Worm (Caenorhabditis elegans) whole organism, mixed stage, embryonic: ENCODE measurements around the gene gen-1.

Experiments used
- bed-3 ChIP-seq: fragments of 200-800 bp; sonication (Bioruptor generic); optimal IDR thresholded peaks from 3 replicates; lab custom pipeline; 2018; ENCODE audit warnings: mild to moderate bottlenecking, missing genetic modification characterization, moderate library complexity, missing compliant biosample characterization
- ceh-39 ChIP-seq: fragments of 150-350 bp; optimal IDR thresholded peaks from 2 replicates; lab custom pipeline; 2014; ENCODE audit warnings: missing biosample characterization, missing genetic modification characterization
- ceh-43 ChIP-seq: fragments of 200-800 bp; sonication (Bioruptor generic); optimal IDR thresholded peaks from 2 replicates; lab custom pipeline; 2018; ENCODE audit warnings: mild to moderate bottlenecking, missing genetic modification characterization, moderate library complexity, missing compliant biosample characterization
- ceh-83 ChIP-seq: fragments of 200-800 bp; sonication (Bioruptor generic); optimal IDR thresholded peaks from 2 replicates; lab custom pipeline; 2018; ENCODE audit warnings: mild to moderate bottlenecking, missing genetic modification characterization, missing compliant biosample characterization
- ces-1 ChIP-seq: fragments of 150-350 bp; optimal IDR thresholded peaks from 2 replicates; lab custom pipeline; 2014; ENCODE audit warnings: missing biosample characterization, missing genetic modification reagents, missing genetic modification characterization
- cnd-1 ChIP-seq: fragments of 200-800 bp; sonication (Bioruptor generic); optimal IDR thresholded peaks from 2 replicates; lab custom pipeline; 2018; ENCODE audit warnings: mild to moderate bottlenecking, missing genetic modification characterization, missing compliant biosample characterization
- drap-1 ChIP-seq: fragments of 200-800 bp; sonication (Bioruptor generic); optimal IDR thresholded peaks from 3 replicates; lab custom pipeline; 2018; ENCODE audit warnings: mild to moderate bottlenecking, missing genetic modification characterization, missing compliant biosample characterization
- elt-1 ChIP-seq: sonication (generic microtip); optimal IDR thresholded peaks from 2 replicates; lab custom pipeline; 2017; ENCODE audit warnings: missing genetic modification characterization, mild to moderate bottlenecking, missing compliant biosample characterization, antibody characterized with exemption, moderate library complexity, borderline replicate concordance; ENCODE audit not compliant: insufficient read depth
- elt-3 ChIP-seq: fragments of 150-350 bp; optimal IDR thresholded peaks from 2 replicates; lab custom pipeline; 2014; ENCODE audit warnings: missing biosample characterization, missing genetic modification characterization
- flh-1 ChIP-seq: fragments of 200-800 bp; sonication (Bioruptor generic); optimal IDR thresholded peaks from 2 replicates; lab custom pipeline; 2018; ENCODE audit warnings: mild to moderate bottlenecking, missing genetic modification characterization, moderate library complexity, missing compliant biosample characterization
- ham-2 ChIP-seq: fragments of 200-800 bp; sonication (Bioruptor generic); optimal IDR thresholded peaks from 2 replicates; lab custom pipeline; 2018; ENCODE audit warnings: mild to moderate bottlenecking, missing genetic modification characterization, missing compliant biosample characterization
- hlh-1 ChIP-seq: fragments of 150-350 bp; optimal IDR thresholded peaks from 2 replicates; lab custom pipeline; 2014; ENCODE audit warnings: missing biosample characterization, missing genetic modification reagents, missing genetic modification characterization
- lin-13 ChIP-seq: fragments of 150-350 bp; optimal IDR thresholded peaks from 2 replicates; lab custom pipeline; 2014; ENCODE audit warnings: missing biosample characterization, missing genetic modification characterization
- lin-32 ChIP-seq: fragments of 200-800 bp; sonication (Bioruptor generic); optimal IDR thresholded peaks from 2 replicates; lab custom pipeline; 2018; ENCODE audit warnings: mild to moderate bottlenecking, missing genetic modification characterization, missing compliant biosample characterization
- lsy-2 ChIP-seq: fragments of 150-350 bp; optimal IDR thresholded peaks from 2 replicates; lab custom pipeline; 2014; ENCODE audit warnings: missing biosample characterization, missing genetic modification characterization
- mab-5 ChIP-seq: fragments of 150-350 bp; optimal IDR thresholded peaks from 2 replicates; lab custom pipeline; 2014; ENCODE audit warnings: missing biosample characterization, missing genetic modification characterization
- mep-1 ChIP-seq: fragments of 150-350 bp; optimal IDR thresholded peaks from 2 replicates; lab custom pipeline; 2017; ENCODE audit warnings: missing biosample characterization, missing genetic modification reagents, missing genetic modification characterization, inconsistent platforms
- mls-2 ChIP-seq: sonication (generic microtip); optimal IDR thresholded peaks from 2 replicates; lab custom pipeline; 2016; ENCODE audit warnings: mild to moderate bottlenecking, missing genetic modification characterization, moderate library complexity, missing compliant biosample characterization
- nhr-12 ChIP-seq: fragments of 150-350 bp; optimal IDR thresholded peaks from 2 replicates; lab custom pipeline; 2014; ENCODE audit warnings: missing biosample characterization, missing genetic modification characterization
- nhr-2 ChIP-seq: fragments of 150-350 bp; optimal IDR thresholded peaks from 2 replicates; lab custom pipeline; 2014; ENCODE audit warnings: missing biosample characterization, missing genetic modification characterization
- nhr-237 ChIP-seq: fragments of 150-350 bp; optimal IDR thresholded peaks from 2 replicates; lab custom pipeline; 2014; ENCODE audit warnings: missing biosample characterization, missing genetic modification characterization
- nhr-28 ChIP-seq: fragments of 150-350 bp; optimal IDR thresholded peaks from 2 replicates; lab custom pipeline; 2014; ENCODE audit warnings: missing biosample characterization, missing genetic modification characterization
- pha-4 ChIP-seq: fragments of 150-350 bp; optimal IDR thresholded peaks from 2 replicates; lab custom pipeline; 2018; ENCODE audit warnings: missing biosample characterization, missing genetic modification reagents, missing genetic modification characterization
- sem-2 ChIP-seq: fragments of 200-800 bp; sonication (Bioruptor generic); optimal IDR thresholded peaks from 2 replicates; lab custom pipeline; 2018; ENCODE audit warnings: mild to moderate bottlenecking, missing genetic modification characterization, missing compliant biosample characterization
- snpc-4 ChIP-seq: fragments of 150-350 bp; optimal IDR thresholded peaks from 2 replicates; lab custom pipeline; 2014; ENCODE audit warnings: missing biosample characterization, missing genetic modification characterization
- sptf-1 ChIP-seq: sonication (generic microtip); optimal IDR thresholded peaks from 2 replicates; lab custom pipeline; 2017; ENCODE audit warnings: mild to moderate bottlenecking, missing genetic modification characterization, moderate library complexity, missing compliant biosample characterization
- tbx-8 ChIP-seq: fragments of 200-800 bp; sonication (Bioruptor generic); optimal IDR thresholded peaks from 2 replicates; lab custom pipeline; 2018; ENCODE audit warnings: mild to moderate bottlenecking, missing genetic modification characterization, moderate library complexity, missing compliant biosample characterization
- unc-120 ChIP-seq: sonication (generic microtip); optimal IDR thresholded peaks from 2 replicates; lab custom pipeline; 2017; ENCODE audit warnings: missing genetic modification characterization, missing compliant biosample characterization; ENCODE audit not compliant: poor library complexity, severe bottlenecking
- unc-39 ChIP-seq: fragments of 150-350 bp; optimal IDR thresholded peaks from 2 replicates; lab custom pipeline; 2014; ENCODE audit warnings: missing biosample characterization, missing genetic modification characterization
- unc-62 ChIP-seq: fragments of 150-350 bp; optimal IDR thresholded peaks from 2 replicates; lab custom pipeline; 2014; ENCODE audit warnings: missing biosample characterization, missing genetic modification reagents, missing genetic modification characterization
- zip-8 ChIP-seq: fragments of 150-350 bp; optimal IDR thresholded peaks from 2 replicates; lab custom pipeline; 2014; ENCODE audit warnings: missing biosample characterization, missing genetic modification characterization
- ztf-11 ChIP-seq: fragments of 150-350 bp; optimal IDR thresholded peaks from 2 replicates; lab custom pipeline; 2014; ENCODE audit warnings: missing biosample characterization, missing genetic modification characterization

Gene gen-1

ce11 chrIII:6207881-6208280 is 40.1 kb downstream of the gen-1 start, which contains the start of gene C23G10.2:
Gene C23G10.2, plus strand, starts transcription at chrIII:6208064.
- TF ChIP-seq bed-3 = no peak
- no peak for TF ChIP-seq elt-3 (tag; lab: Kevin White, UChicago)
- no peak for TF ChIP-seq lin-32 (GFP tag; lab: Kevin White, UChicago)
- TF ChIP-seq sptf-1 (tag; lab: Kevin White, UChicago) = no peak
- no peak for TF ChIP-seq ham-2 (GFP tag; lab: Kevin White, UChicago)
- no peak for TF ChIP-seq flh-1
- no peak for TF ChIP-seq unc-39 (tag; lab: Kevin White, UChicago)
- no peak for TF ChIP-seq nhr-237 (tag; lab: Kevin White, UChicago)

DNA sequence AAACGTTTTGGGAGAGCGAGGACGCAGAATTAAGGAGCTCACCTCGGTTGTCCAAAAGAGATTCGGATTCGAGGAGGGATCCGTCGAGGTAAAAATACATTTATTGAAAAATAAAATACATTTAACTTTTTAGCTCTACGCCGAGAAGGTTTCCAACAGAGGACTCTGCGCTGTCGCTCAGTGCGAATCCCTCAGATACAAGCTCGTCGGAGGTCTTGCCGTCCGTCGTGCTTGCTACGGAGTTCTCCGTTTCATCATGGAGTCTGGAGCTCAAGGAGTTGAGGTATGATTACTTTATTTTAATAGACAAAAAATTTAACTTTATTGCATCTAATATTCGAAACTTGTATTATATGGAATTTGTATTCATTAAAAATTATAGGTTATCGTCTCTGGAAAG is 40.9 kb downstream of the gen-1 start:
- TF ChIP-seq elt-1 (tag; lab: Kevin White, UChicago) (no peak), sem-2 (GFP tag; lab: Kevin White, UChicago) (no peak), lin-32 (GFP tag; lab: Kevin White, UChicago) (no peak), bed-3 (no peak), ces-1 (GFP tag; lab: Kevin White, UChicago) (no peak), ceh-43 (no peak), cnd-1 (tag; lab: Kevin White, UChicago) (no peak)

DNA sequence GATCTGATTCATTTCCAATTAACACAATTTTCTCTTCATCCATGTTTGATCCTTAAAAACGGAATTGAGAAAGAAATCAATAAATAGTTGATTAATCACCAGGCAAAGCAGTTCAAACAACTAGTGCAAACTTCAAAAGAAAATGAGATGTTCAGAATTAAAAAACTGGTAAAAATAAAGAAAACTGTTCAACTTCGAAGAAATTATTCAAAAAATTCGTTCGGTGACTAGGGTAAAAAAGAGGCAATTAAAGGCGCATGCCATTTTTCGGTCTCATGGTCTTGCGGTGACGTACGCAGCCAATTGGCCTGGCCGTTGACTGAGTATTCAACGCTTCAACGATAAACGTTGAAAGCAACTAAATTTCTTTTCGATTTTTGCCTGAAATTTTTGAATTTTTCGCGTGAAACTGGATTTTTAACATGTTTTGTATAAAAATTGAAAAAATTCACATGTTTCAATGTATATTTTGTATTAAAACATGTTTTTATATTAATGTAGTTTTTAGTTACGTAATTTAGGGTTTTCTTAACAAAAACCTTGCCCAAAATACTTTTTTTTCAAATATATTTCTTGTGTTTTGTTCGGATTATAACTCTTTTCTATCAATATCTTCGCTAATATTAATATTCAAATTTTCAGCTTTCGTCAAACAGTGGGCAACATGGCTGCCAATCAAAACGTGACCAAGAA is 41.7 kb downstream of the gen-1 start, which contains the start of the genes sna-3 and rps-3:
TSS of gene sna-3 (minus strand) at position 51 of the 693 bp plus-strand sequence.
TSS of gene rps-3 (plus strand) at position 643 of the 693 bp plus-strand sequence.
- TF ChIP-seq pha-4 (tag; lab: Kevin White, UChicago) (peak; percentile 32), lsy-2 (tag; lab: Kevin White, UChicago) (peak; percentile 87), mls-2 (tag; lab: Kevin White, UChicago) (peak; percentile 69), unc-62 (GFP tag; lab: Kevin White, UChicago) (peak; percentile 14), ztf-11 (no peak), nhr-2 (tag; lab: Kevin White, UChicago) (peak; percentile 43), drap-1 (GFP tag; lab: Kevin White, UChicago) (no peak), sptf-1 (tag; lab: Kevin White, UChicago) (peak; percentile 35), ceh-39 (tag; lab: Kevin White, UChicago) (peak; percentile 74), sem-2 (GFP tag; lab: Kevin White, UChicago) (no peak), snpc-4 (tag; lab: Kevin White, UChicago) (no peak), ces-1 (GFP tag; lab: Kevin White, UChicago) (no peak), unc-120 (tag; lab: Kevin White, UChicago) (peak; percentile 49), lin-13 (peak; percentile 75), cnd-1 (tag; lab: Kevin White, UChicago) (no peak), mab-5 (tag; lab: Kevin White, UChicago) (no peak), elt-3 (tag; lab: Kevin White, UChicago) (no peak), unc-39 (tag; lab: Kevin White, UChicago) (no peak), nhr-237 (tag; lab: Kevin White, UChicago) (peak; percentile 63), lin-32 (GFP tag; lab: Kevin White, UChicago) (no peak), mep-1 (peak; percentile 83), elt-1 (tag; lab: Kevin White, UChicago) (no peak), nhr-28 (tag; lab: Kevin White, UChicago) (no peak), hlh-1 (tag; lab: Kevin White, UChicago) (peak; percentile 60)

DNA sequence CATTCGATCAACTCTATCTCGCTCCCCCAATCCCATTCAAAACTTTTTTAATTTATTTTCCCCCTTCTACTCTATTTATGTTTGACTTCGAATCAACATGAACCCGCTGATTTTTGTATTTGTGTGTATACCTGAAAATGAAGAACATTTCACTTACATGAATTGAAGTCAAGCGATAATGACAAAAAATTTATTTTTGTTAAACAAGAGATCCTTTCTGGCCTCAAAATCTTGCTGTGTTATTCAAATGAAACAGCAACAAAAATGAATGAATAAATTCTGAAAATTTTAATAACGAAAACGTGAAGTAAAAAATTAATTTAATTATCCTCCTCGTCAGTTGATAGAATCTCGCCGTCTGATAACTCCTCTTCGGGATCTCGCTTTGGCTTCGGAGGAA is 45.5 kb downstream of the gen-1 start:
- no peak for TF ChIP-seq cnd-1 (tag; lab: Kevin White, UChicago)
- no peak for TF ChIP-seq elt-3 (tag; lab: Kevin White, UChicago)
- TF ChIP-seq sptf-1 (tag; lab: Kevin White, UChicago) = no peak
- TF ChIP-seq ces-1 (GFP tag; lab: Kevin White, UChicago) = no peak
- no peak for TF ChIP-seq lin-13
- TF ChIP-seq ceh-43 = no peak
- TF ChIP-seq zip-8 = no peak
- TF ChIP-seq nhr-12 (tag; lab: Kevin White, UChicago) = no peak
- no peak for TF ChIP-seq sem-2 (GFP tag; lab: Kevin White, UChicago)
- TF ChIP-seq nhr-237 (tag; lab: Kevin White, UChicago) = no peak
- no peak for TF ChIP-seq unc-62 (GFP tag; lab: Kevin White, UChicago)
- TF ChIP-seq drap-1 (GFP tag; lab: Kevin White, UChicago) = no peak
- no peak for TF ChIP-seq ceh-83
- TF ChIP-seq unc-120 (tag; lab: Kevin White, UChicago) = no peak
- no peak for TF ChIP-seq nhr-2 (tag; lab: Kevin White, UChicago)
- TF ChIP-seq tbx-8 = no peak
- TF ChIP-seq flh-1 = no peak
